Worm (Caenorhabditis elegans) whole organism, young adult: ENCODE results near the gene egl-1.

Source experiments
- F10E7.11 ChIP-seq: sonication (generic microtip); optimal IDR thresholded peaks from 2 replicates; lab custom pipeline; 2017; ENCODE audit warnings: mild to moderate bottlenecking, missing genetic modification characterization, moderate library complexity, missing compliant biosample characterization
- F52B5.7 ChIP-seq: sonication (generic microtip); optimal IDR thresholded peaks from 2 replicates; lab custom pipeline; 2016; ENCODE audit warnings: mild to moderate bottlenecking, missing genetic modification characterization, missing compliant biosample characterization
- hlh-26 ChIP-seq: fragments of 200-800 bp; sonication (Bioruptor generic); conservative IDR thresholded peaks from 2 replicates; pipeline ENCODE4 v1.3.6; 2022; ENCODE audit warnings: missing genetic modification reagents, missing genetic modification characterization, missing compliant biosample characterization

Gene egl-1

DNA sequence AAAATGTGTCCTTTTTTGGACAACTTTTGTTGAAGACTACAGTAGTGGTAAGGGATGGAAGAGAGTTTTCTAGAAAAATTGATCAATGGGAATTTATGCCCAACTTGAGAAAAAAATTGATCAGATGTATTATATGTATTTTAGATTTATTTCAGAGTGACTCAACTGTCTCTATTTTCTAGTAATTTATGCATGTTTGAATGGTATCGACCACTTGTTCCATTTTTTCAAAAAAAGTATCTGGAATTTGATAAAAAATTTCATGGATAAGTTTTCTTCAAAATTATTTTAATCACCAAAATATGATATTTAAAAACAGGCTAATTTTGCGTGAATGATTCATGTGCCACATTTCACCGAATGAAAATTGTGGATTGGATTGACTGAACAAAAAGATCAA, 40.3 kb downstream of the egl-1 start, which contains the start of gene C15H11.10:
Gene C15H11.10 (plus strand): TSS at position 301 of the 400 bp plus-strand sequence.
- TF ChIP-seq F52B5.7 (no peak), F10E7.11 (tag; lab: Kevin White, UChicago) (no peak), hlh-26 (GFP tag; lab: Robert Waterston, UW) (no peak)
